Fruit fly (Drosophila melanogaster): ENCODE data around the gene wor.

Gene wor

dm6 chr2L:15388980-15389379, 36.4 kb downstream of the wor start (continued):
- TF ChIP-seq esn (GFP tag; optimal IDR thresholded peaks at IDR 0.05): peak; percentile 86
- TF ChIP-seq net (GFP tag; optimal IDR thresholded peaks at IDR 0.05): peak; percentile 36
- TF ChIP-seq fd85E (GFP tag; optimal IDR thresholded peaks at IDR 0.05): no peak
- TF ChIP-seq CG9139 (GFP tag; optimal IDR thresholded peaks at IDR 0.05): peak; percentile 74
- peak; percentile 43 for TF ChIP-seq CG3919 (GFP tag; optimal IDR thresholded peaks at IDR 0.05)
- TF ChIP-seq Sox102F (GFP tag; optimal IDR thresholded peaks at IDR 0.05): peak; percentile 81
- TF ChIP-seq CG8319 (GFP tag; optimal IDR thresholded peaks at IDR 0.05): peak; percentile 34
- TF ChIP-seq CG7368 (GFP tag; optimal IDR thresholded peaks at IDR 0.05): peak; percentile 63
- TF ChIP-seq CG8632 (GFP tag; optimal IDR thresholded peaks at IDR 0.05): peak; percentile 58
- TF ChIP-seq CG8119 (GFP tag; IDR thresholded peaks at IDR 0.05): no peak
- TF ChIP-seq Hr38 (GFP tag; optimal IDR thresholded peaks at IDR 0.05): no peak
- peak in 1 of 2 experiments; percentile 68 for TF ChIP-seq salr (GFP tag; optimal IDR thresholded peaks at IDR 0.05)
- peak; percentile 72 for TF ChIP-seq Eip75B (GFP tag; optimal IDR thresholded peaks at IDR 0.05)
- no peak for TF ChIP-seq CG11762 (GFP tag; optimal IDR thresholded peaks at IDR 0.05; ENCODE audit: insufficient read depth)
- TF ChIP-seq Gug (GFP tag; IDR thresholded peaks at IDR 0.05): no peak
- TF ChIP-seq fkh (GFP tag; optimal IDR thresholded peaks at IDR 0.05): no peak
- TF ChIP-seq topi (GFP tag; optimal IDR thresholded peaks at IDR 0.05): peak; percentile 85
- TF ChIP-seq CG34406 (GFP tag; optimal IDR thresholded peaks at IDR 0.05): peak; percentile 53
- TF ChIP-seq dac (GFP tag; optimal IDR thresholded peaks at IDR 0.05): no peak
- TF ChIP-seq Lpt (GFP tag; optimal IDR thresholded peaks at IDR 0.05): no peak
- TF ChIP-seq CG10669 (GFP tag; optimal IDR thresholded peaks at IDR 0.05): peak; percentile 83
- peak; percentile 62 for TF ChIP-seq acj6 (GFP tag; optimal IDR thresholded peaks at IDR 0.05)
- TF ChIP-seq CG1621 (tag; optimal IDR thresholded peaks at IDR 0.05): peak; percentile 62
- peak; percentile 39 for TF ChIP-seq CG11902 (GFP tag; optimal IDR thresholded peaks at IDR 0.05)
- peak; percentile 54 for TF ChIP-seq Hr39 (GFP tag; optimal IDR thresholded peaks at IDR 0.05)
- no peak for TF ChIP-seq Hr4 (GFP tag; optimal IDR thresholded peaks at IDR 0.05)
- TF ChIP-seq ss (GFP tag; optimal IDR thresholded peaks at IDR 0.05): peak; percentile 81 to 85
- peak; percentile 76 for TF ChIP-seq vri (GFP tag; optimal IDR thresholded peaks at IDR 0.05)
- TF ChIP-seq Smox (GFP tag; optimal IDR thresholded peaks at IDR 0.05): peak; percentile 84

dm6 chr2L:15387886-15388605, 37.3 kb downstream of the wor start:
- TF ChIP-seq Met (GFP tag; optimal IDR thresholded peaks at IDR 0.05): peak; percentile 66
- no peak for TF ChIP-seq vri (GFP tag; optimal IDR thresholded peaks at IDR 0.05)
- TF ChIP-seq net (GFP tag; optimal IDR thresholded peaks at IDR 0.05): no peak
- no peak for TF ChIP-seq CG7368 (GFP tag; optimal IDR thresholded peaks at IDR 0.05)
- no peak for TF ChIP-seq CG6276 (GFP tag; optimal IDR thresholded peaks at IDR 0.05)
- peak; percentile 92 for TF ChIP-seq Blimp-1 (GFP tag; optimal IDR thresholded peaks at IDR 0.05)
- no peak for TF ChIP-seq Sox15 (GFP tag; optimal IDR thresholded peaks at IDR 0.05)
- peak; percentile 44 for TF ChIP-seq lz (GFP tag; optimal IDR thresholded peaks at IDR 0.05)
- TF ChIP-seq CG6792 (GFP tag; optimal IDR thresholded peaks at IDR 0.05): peak; percentile 25
- TF ChIP-seq spab (GFP tag; optimal IDR thresholded peaks at IDR 0.05): peak; percentile 54
- no peak for TF ChIP-seq CG16779 (tag; optimal IDR thresholded peaks at IDR 0.05)
- no peak for TF ChIP-seq salr (GFP tag; optimal IDR thresholded peaks at IDR 0.05)
- TF ChIP-seq CG10631 (GFP tag; optimal IDR thresholded peaks at IDR 0.05): peak; percentile 49
- TF ChIP-seq CG6808 (GFP tag; optimal IDR thresholded peaks at IDR 0.05): peak; percentile 37
- peak; percentile 34 for TF ChIP-seq cyc (GFP tag; optimal IDR thresholded peaks at IDR 0.05)
- peak; percentile 80 for TF ChIP-seq Eip78C (GFP tag)
- TF ChIP-seq CG32006 (GFP tag; optimal IDR thresholded peaks at IDR 0.05): no peak
- TF ChIP-seq Sox102F (GFP tag; optimal IDR thresholded peaks at IDR 0.05): peak; percentile 3
- no peak for TF ChIP-seq CG15336 (GFP tag; IDR thresholded peaks at IDR 0.05)
- TF ChIP-seq CG3032 (tag; optimal IDR thresholded peaks at IDR 0.05): peak; percentile 35
- TF ChIP-seq achi (GFP tag; optimal IDR thresholded peaks at IDR 0.05): no peak
- TF ChIP-seq ss (GFP tag; optimal IDR thresholded peaks at IDR 0.05): peak; percentile 28 to 36
- no peak for TF ChIP-seq Gug (GFP tag; IDR thresholded peaks at IDR 0.05)
- peak; percentile 74 for TF ChIP-seq svp (GFP tag)
- no peak for TF ChIP-seq CG6854 (GFP tag; optimal IDR thresholded peaks at IDR 0.05)
- TF ChIP-seq fd59A (GFP tag; optimal IDR thresholded peaks at IDR 0.05): peak; percentile 62
- TF ChIP-seq CG11902 (GFP tag; optimal IDR thresholded peaks at IDR 0.05): no peak
- TF ChIP-seq topi (GFP tag; optimal IDR thresholded peaks at IDR 0.05): peak; percentile 61
- no peak for TF ChIP-seq Hr4 (GFP tag; optimal IDR thresholded peaks at IDR 0.05)
- peak; percentile 29 for TF ChIP-seq Sox14 (GFP tag; optimal IDR thresholded peaks at IDR 0.05)
- peak; percentile 71 for TF ChIP-seq esn (GFP tag; optimal IDR thresholded peaks at IDR 0.05)

All from whole organism, prepupa.